Worm (Caenorhabditis elegans) whole organism, L4/young adult: ENCODE measurements around the gene popl-5.

ENCODE experiments used
- dao-5 ChIP-seq: sonication (generic microtip); optimal IDR thresholded peaks from 2 replicates; lab custom pipeline; 2016; ENCODE audit warnings: missing genotype, missing genetic modification characterization, moderate library complexity, missing compliant biosample characterization
- him-1 ChIP-seq: sonication (generic microtip); optimal IDR thresholded peaks from 2 replicates; lab custom pipeline; 2016; ENCODE audit warnings: missing genotype, missing genetic modification reagents, missing genetic modification characterization, missing compliant biosample characterization

DNA sequence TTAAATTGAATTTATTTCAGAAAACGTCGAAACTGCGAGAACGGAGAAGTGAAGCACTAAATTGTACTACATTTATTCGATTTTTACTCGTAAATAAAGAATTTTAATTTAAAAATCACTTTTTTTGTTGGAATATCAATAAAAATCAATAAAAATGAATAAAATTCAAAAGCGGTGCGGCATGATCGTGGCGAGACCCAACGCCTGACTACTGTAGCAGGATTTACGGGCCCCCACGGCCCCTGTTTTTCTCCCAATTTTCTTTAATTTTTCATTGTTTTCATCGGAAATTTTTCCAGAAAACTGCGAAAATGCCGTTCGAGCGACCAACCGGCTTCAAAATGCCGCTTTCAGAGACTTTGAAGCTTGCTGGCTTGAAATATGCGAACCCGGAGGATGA lies 21.7 kb upstream of the popl-5 start, which contains the start of gene Y66D12A.19:
- TF ChIP-seq him-1 (tag; lab: Kevin White, UChicago) (no peak), dao-5 (tag; lab: Kevin White, UChicago) (no peak)
